Fruit fly (Drosophila melanogaster) whole organism, wandering third instar larva: ENCODE results near the gene CG11980.

Source experiments
- Abd-B ChIP-seq: fragments of >200 bp; optimal IDR thresholded peaks from 2 replicates; lab custom pipeline; 2017; ENCODE audit warnings: missing biosample characterization, missing genetic modification characterization
- CG32264 ChIP-seq: fragments of 200-800 bp; sonication (Bioruptor generic); optimal IDR thresholded peaks from 2 replicates; lab custom pipeline; 2016; ENCODE audit warnings: missing biosample characterization, missing genetic modification characterization
- CG9705 ChIP-seq: fragments of 200-800 bp; sonication (Bioruptor generic); optimal IDR thresholded peaks from 2 replicates; lab custom pipeline; 2018; ENCODE audit warnings: missing biosample characterization, mild to moderate bottlenecking, missing genetic modification characterization
- CrebA ChIP-seq: fragments of 200-800 bp; sonication (Bioruptor generic); optimal IDR thresholded peaks from 2 replicates; lab custom pipeline; 2016; ENCODE audit warnings: missing biosample characterization, mild to moderate bottlenecking, missing genetic modification characterization, borderline replicate concordance
- GATAd ChIP-seq: sonication (Bioruptor generic); optimal IDR thresholded peaks from 2 replicates; lab custom pipeline; 2016; ENCODE audit warnings: missing biosample characterization, missing genetic modification characterization
- HLH106 ChIP-seq: fragments of 200-800 bp; optimal IDR thresholded peaks from 3 replicates; lab custom pipeline; 2019; ENCODE audit warnings: missing biosample characterization, mild to moderate bottlenecking, missing genetic modification characterization, moderate library complexity
- Hnf4 ChIP-seq: fragments of 200-800 bp; sonication (Bioruptor generic); optimal IDR thresholded peaks from 2 replicates; lab custom pipeline; 2016; ENCODE audit warnings: missing biosample characterization, mild to moderate bottlenecking, missing genetic modification characterization
- Hr78 ChIP-seq: fragments of >200 bp; optimal IDR thresholded peaks from 2 replicates; lab custom pipeline; 2017; ENCODE audit warnings: missing biosample characterization, missing genetic modification characterization
- Hr83 ChIP-seq: fragments of 200-300 bp; sonication (Bioruptor generic); optimal IDR thresholded peaks from 2 replicates; lab custom pipeline; 2016; ENCODE audit warnings: missing biosample characterization, mild to moderate bottlenecking, missing genetic modification characterization, moderate library complexity; ENCODE audit not compliant: poor library complexity, severe bottlenecking
- Jra ChIP-seq: sonication (Bioruptor generic); optimal IDR thresholded peaks from 2 replicates; lab custom pipeline; 2016; ENCODE audit warnings: missing biosample characterization, missing genetic modification characterization
- Mio ChIP-seq: sonication (Bioruptor generic); optimal IDR thresholded peaks from 2 replicates; lab custom pipeline; 2016; ENCODE audit warnings: missing biosample characterization, missing genetic modification characterization
- Myc ChIP-seq: fragments of >200 bp; optimal IDR thresholded peaks from 2 replicates; lab custom pipeline; 2017
- N ChIP-seq: fragments of >200 bp; optimal IDR thresholded peaks from 2 replicates; lab custom pipeline; 2018; ENCODE audit warnings: missing biosample characterization, missing external identifiers, missing genetic modification characterization
- OdsH ChIP-seq: fragments of 200-800 bp; sonication (Bioruptor generic); optimal IDR thresholded peaks from 2 replicates; lab custom pipeline; 2016; ENCODE audit warnings: missing biosample characterization, mild to moderate bottlenecking, missing genetic modification characterization
- Rel ChIP-seq, 2 experiments: fragments of 200-800 bp; sonication (Bioruptor generic) in 1 of 2; optimal IDR thresholded peaks; 2 replicates in 1 of 2; 3 replicates in 1 of 2; lab custom pipeline; 2016 to 2019; ENCODE audit warnings: mild to moderate bottlenecking in 2 of 2, missing biosample characterization in 2 of 2, missing genetic modification characterization in 2 of 2, moderate library complexity in 1 of 2
- Sp1 ChIP-seq: fragments of 200-800 bp; sonication (Bioruptor generic); optimal IDR thresholded peaks from 3 replicates; lab custom pipeline; 2019; ENCODE audit warnings: missing biosample characterization, mild to moderate bottlenecking, missing genetic modification characterization, moderate library complexity
- Vsx2 ChIP-seq: fragments of 200-300, 225-300 bp; sonication (Bioruptor generic); optimal IDR thresholded peaks from 2 replicates; lab custom pipeline; 2018; ENCODE audit warnings: missing biosample characterization, missing genetic modification characterization; ENCODE audit not compliant: partially characterized antibody
- br ChIP-seq: fragments of 200-800 bp; sonication (Bioruptor generic); optimal IDR thresholded peaks from 2 replicates; lab custom pipeline; 2016; ENCODE audit warnings: missing biosample characterization, missing genetic modification characterization
- brk ChIP-seq: fragments of 200-800 bp; sonication (Bioruptor generic); optimal IDR thresholded peaks from 2 replicates; lab custom pipeline; 2016; ENCODE audit warnings: missing biosample characterization, mild to moderate bottlenecking, missing genetic modification characterization
- dmrt93B ChIP-seq: fragments of 200-800 bp; sonication (Bioruptor generic); optimal IDR thresholded peaks from 2 replicates; lab custom pipeline; 2018; ENCODE audit warnings: missing biosample characterization, mild to moderate bottlenecking, missing genetic modification characterization
- dsf ChIP-seq: sonication (Bioruptor generic); optimal IDR thresholded peaks from 2 replicates; lab custom pipeline; 2016; ENCODE audit warnings: missing biosample characterization, missing genetic modification characterization, borderline replicate concordance
- ey ChIP-seq: fragments of 200-800 bp; sonication (Bioruptor generic); optimal IDR thresholded peaks from 2 replicates; lab custom pipeline; 2016; ENCODE audit warnings: missing biosample characterization, missing genetic modification characterization
- foxo ChIP-seq, 2 experiments: fragments of 200-800 bp; sonication (Bioruptor generic); optimal IDR thresholded peaks; 2 replicates in 1 of 2; 3 replicates in 1 of 2; lab custom pipeline; 2016 to 2017; ENCODE audit warnings: missing biosample characterization in 2 of 2, missing genetic modification characterization in 2 of 2
- fru ChIP-seq: fragments of 200-800 bp; sonication (Bioruptor generic); optimal IDR thresholded peaks from 3 replicates; lab custom pipeline; 2016; ENCODE audit warnings: missing biosample characterization, mild to moderate bottlenecking, missing genetic modification characterization
- h ChIP-seq: fragments of 200-800 bp; sonication (Bioruptor generic); optimal IDR thresholded peaks from 3 replicates; lab custom pipeline; 2016; ENCODE audit warnings: missing biosample characterization, mild to moderate bottlenecking, missing genetic modification characterization
- jim ChIP-seq: fragments of 175-275, 200-325 bp; sonication (Bioruptor generic); optimal IDR thresholded peaks from 2 replicates; lab custom pipeline; 2016; ENCODE audit warnings: missing biosample characterization, mild to moderate bottlenecking, missing genetic modification characterization
- lola ChIP-seq: fragments of >200 bp; optimal IDR thresholded peaks from 2 replicates; lab custom pipeline; 2017; ENCODE audit warnings: missing biosample characterization, missing genetic modification characterization
- pan ChIP-seq: fragments of >200 bp; optimal IDR thresholded peaks from 2 replicates; lab custom pipeline; 2017
- psq ChIP-seq: fragments of 200-800 bp; sonication (Bioruptor generic); optimal IDR thresholded peaks from 3 replicates; lab custom pipeline; 2017; ENCODE audit warnings: missing biosample characterization, mild to moderate bottlenecking, missing genetic modification characterization, moderate library complexity
- rgr ChIP-seq: fragments of 200-800 bp; sonication (Bioruptor generic); optimal IDR thresholded peaks from 3 replicates; lab custom pipeline; 2016; ENCODE audit warnings: missing biosample characterization, mild to moderate bottlenecking, missing genetic modification characterization
- sage ChIP-seq: fragments of 200-800 bp; sonication (Bioruptor generic); optimal IDR thresholded peaks from 2 replicates; lab custom pipeline; 2016; ENCODE audit warnings: missing biosample characterization, mild to moderate bottlenecking, missing genetic modification characterization
- sv ChIP-seq: fragments of 200-800 bp; sonication (Bioruptor generic); optimal IDR thresholded peaks from 3 replicates; lab custom pipeline; 2016; ENCODE audit warnings: missing biosample characterization, missing genetic modification characterization
- tai ChIP-seq: sonication (Bioruptor generic); optimal IDR thresholded peaks from 2 replicates; lab custom pipeline; 2016; ENCODE audit warnings: missing biosample characterization, missing genetic modification characterization
- usp ChIP-seq: fragments of >200 bp; optimal IDR thresholded peaks from 2 replicates; lab custom pipeline; 2017; ENCODE audit warnings: missing biosample characterization, missing genetic modification characterization
- woc ChIP-seq: sonication (Bioruptor generic); optimal IDR thresholded peaks from 2 replicates; lab custom pipeline; 2016; ENCODE audit warnings: missing biosample characterization, mild to moderate bottlenecking, missing genetic modification characterization

CG11980 gene

DNA sequence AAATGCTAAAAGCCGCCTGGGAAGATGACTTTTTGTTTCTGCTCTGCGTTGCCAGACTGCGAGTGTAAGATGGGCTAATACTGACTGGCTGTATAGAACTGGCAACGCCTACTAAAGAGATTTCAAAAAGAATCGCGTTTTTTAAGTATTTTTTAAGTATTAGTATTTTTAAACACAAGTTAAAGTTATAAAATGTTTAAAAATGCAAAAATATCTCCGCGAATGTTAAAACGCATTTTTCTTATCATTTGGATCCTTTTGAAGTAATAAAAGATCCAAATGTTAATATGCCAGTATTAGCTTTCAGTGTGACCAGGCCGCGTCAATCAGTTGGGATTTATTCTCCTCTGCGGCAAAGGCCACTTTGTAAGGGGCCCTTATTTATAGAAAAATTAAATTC is 2.3 kb downstream of the CG11980 start, which contains the start of the genes Prosbeta3 and Iru:
TSS of gene Prosbeta3 (minus strand) at position 98 of the 400 bp plus-strand sequence.
TSS of gene Iru (plus strand) at position 328 of the 400 bp plus-strand sequence.
- TF ChIP-seq dmrt93B (GFP tag; lab: Kevin White, UChicago) (no peak), ey (no peak), CG9705 (GFP tag; lab: Kevin White, UChicago) (no peak), h (GFP tag; lab: Kevin White, UChicago) (no peak), fru (no peak), Myc (lab: Kevin White, UChicago) (peak; percentile 7), Rel (GFP tag; optimal IDR thresholded peaks at IDR 0.05; lab: Kevin White, UChicago) (no peak), Rel (tag; optimal IDR thresholded peaks at IDR 0.05; lab: Kevin White, UChicago) (peak; percentile 21)

- TF ChIP-seq Vsx2 (GFP tag; lab: Kevin White, UChicago) (no peak), Hr83 (GFP tag; lab: Kevin White, UChicago) (no peak), br (GFP tag; lab: Kevin White, UChicago) (no peak), ey (no peak), GATAd (GFP tag; lab: Kevin White, UChicago) (no peak), tai (GFP tag; lab: Kevin White, UChicago) (no peak), jim (GFP tag; lab: Kevin White, UChicago) (no peak), CrebA (GFP tag; lab: Kevin White, UChicago) (no peak), sv (GFP tag; lab: Kevin White, UChicago) (no peak), CG9705 (GFP tag; lab: Kevin White, UChicago) (no peak), pan (no peak), brk (GFP tag; lab: Kevin White, UChicago) (no peak), foxo (GFP tag; optimal IDR thresholded peaks at IDR 0.05; lab: Kevin White, UChicago) (no peak), N (GFP tag; lab: Kevin White, UChicago) (no peak), sage (no peak), rgr (no peak), Sp1 (no peak)
Measured at dm6 chr3R:9007258-9007657, 3.4 kb downstream of the CG11980 start.

dm6 chr3R:9008202-9008601 is 4.4 kb downstream of the CG11980 start, which contains the start of gene CG11983:
CG11983 (plus strand) TSS chr3R:9008321.
- TF ChIP-seq Mio (GFP tag; lab: Kevin White, UChicago) (no peak), Abd-B (no peak), ey (no peak), Myc (lab: Kevin White, UChicago) (peak; percentile 28), OdsH (GFP tag; lab: Kevin White, UChicago) (no peak)

DNA sequence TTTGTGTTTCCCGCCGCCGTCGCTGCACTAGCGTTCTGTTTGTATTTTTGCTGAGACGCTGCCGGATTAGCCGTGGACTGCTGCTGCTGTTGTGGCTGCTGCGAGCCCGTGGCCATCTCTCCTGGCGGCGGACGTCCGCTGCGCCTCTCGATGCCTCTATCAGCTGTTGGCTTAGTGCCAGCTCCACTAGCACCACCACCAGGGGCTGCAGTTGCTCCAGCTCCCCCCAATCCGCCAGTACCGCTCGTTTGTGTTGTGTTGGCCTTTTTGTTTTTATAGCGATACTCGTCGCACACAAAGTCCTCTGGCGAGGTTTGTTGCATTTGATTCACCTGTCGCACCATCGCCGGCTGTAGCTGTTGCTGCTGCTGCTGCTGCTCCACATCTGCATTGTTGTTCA is 6.9 kb downstream of the CG11980 start:
- TF ChIP-seq lola (no peak), dsf (GFP tag; lab: Kevin White, UChicago) (no peak)

- TF ChIP-seq dsf (GFP tag; lab: Kevin White, UChicago) (no peak), Hnf4 (GFP tag; lab: Kevin White, UChicago) (no peak), N (GFP tag; lab: Kevin White, UChicago) (no peak), dmrt93B (GFP tag; lab: Kevin White, UChicago) (no peak), Hr78 (GFP tag; lab: Kevin White, UChicago) (no peak), Rel (GFP tag; optimal IDR thresholded peaks at IDR 0.05; lab: Kevin White, UChicago) (no peak), Rel (tag; optimal IDR thresholded peaks at IDR 0.05; lab: Kevin White, UChicago) (no peak)
Measured at dm6 chr3R:9011708-9012107, 7.9 kb downstream of the CG11980 start.

dm6 chr3R:9013765-9014380 is 10.1 kb downstream of the CG11980 start:
- TF ChIP-seq Rel (GFP tag; optimal IDR thresholded peaks at IDR 0.05; lab: Kevin White, UChicago) (no peak), Rel (tag; optimal IDR thresholded peaks at IDR 0.05; lab: Kevin White, UChicago) (peak; percentile 98), fru (peak; percentile 74), foxo (GFP tag; optimal IDR thresholded peaks at IDR 0.05; lab: Kevin White, UChicago) (peak; percentile 31 to 78), HLH106 (peak; percentile 63), CG32264 (GFP tag; lab: Kevin White, UChicago) (peak; percentile 39), Hr83 (GFP tag; lab: Kevin White, UChicago) (peak; percentile 14), Jra (GFP tag; lab: Kevin White, UChicago) (peak; percentile 53), psq (GFP tag; lab: Kevin White, UChicago) (peak; percentile 84), CG9705 (GFP tag; lab: Kevin White, UChicago) (peak; percentile 25), OdsH (GFP tag; lab: Kevin White, UChicago) (peak; percentile 65), rgr (peak; percentile 59), woc (GFP tag; lab: Kevin White, UChicago) (no peak), lola (no peak), usp (GFP tag; lab: Kevin White, UChicago) (no peak), Hnf4 (GFP tag; lab: Kevin White, UChicago) (no peak), h (GFP tag; lab: Kevin White, UChicago) (peak; percentile 81), ey (peak; percentile 82), Sp1 (peak; percentile 65)
- TF ChIP-seq, all 38 proteins: peak for 14
